Worm (Caenorhabditis elegans) whole organism, L1 larva: ENCODE results near the gene C32D5.11.

ENCODE experiments used
- blmp-1 ChIP-seq: fragments of 150-350 bp; optimal IDR thresholded peaks from 2 replicates; lab custom pipeline; 2014; ENCODE audit warnings: missing biosample characterization, missing genetic modification characterization
- dpl-1 ChIP-seq, 3 experiments: fragments of 150-350 bp in 2 of 3; sonication (generic microtip) in 1 of 3; optimal IDR thresholded peaks; 2 replicates each; lab custom pipeline; 2014 to 2017; ENCODE audit warnings: missing biosample characterization in 3 of 3, missing genetic modification characterization in 3 of 3, missing genetic modification reagents in 3 of 3
- elt-2 ChIP-seq: sonication (generic microtip); optimal IDR thresholded peaks from 2 replicates; lab custom pipeline; 2016; ENCODE audit warnings: missing genetic modification characterization, mild to moderate bottlenecking, inconsistent platforms, missing compliant biosample characterization, missing genetic modification reagents
- fkh-10 ChIP-seq: sonication (generic microtip); optimal IDR thresholded peaks from 2 replicates; lab custom pipeline; 2017; ENCODE audit warnings: missing biosample characterization, missing genetic modification reagents, missing genetic modification characterization
- lin-13 ChIP-seq: fragments of 150-350 bp; optimal IDR thresholded peaks from 2 replicates; lab custom pipeline; 2014; ENCODE audit warnings: missing biosample characterization, missing genetic modification reagents, missing genetic modification characterization
- mep-1 ChIP-seq: fragments of 150-350 bp; optimal IDR thresholded peaks from 2 replicates; lab custom pipeline; 2014; ENCODE audit warnings: missing biosample characterization, missing genetic modification characterization
- nhr-237 ChIP-seq: fragments of 150-350 bp; optimal IDR thresholded peaks from 2 replicates; lab custom pipeline; 2014; ENCODE audit warnings: missing biosample characterization, missing genetic modification characterization
- nhr-71 ChIP-seq: sonication (generic microtip); optimal IDR thresholded peaks from 2 replicates; lab custom pipeline; 2016; ENCODE audit warnings: mild to moderate bottlenecking, missing genetic modification characterization, moderate library complexity, missing compliant biosample characterization
- nhr-77 ChIP-seq: fragments of 150-350 bp; optimal IDR thresholded peaks from 2 replicates; lab custom pipeline; 2014; ENCODE audit warnings: missing biosample characterization, missing genetic modification characterization
- snpc-4 ChIP-seq: fragments of 150-350 bp; optimal IDR thresholded peaks from 2 replicates; lab custom pipeline; 2014; ENCODE audit warnings: missing biosample characterization, missing genetic modification characterization
- unc-130 ChIP-seq: fragments of 150-350 bp; optimal IDR thresholded peaks from 2 replicates; lab custom pipeline; 2017; ENCODE audit warnings: missing biosample characterization, missing genetic modification characterization, inconsistent platforms
- unc-62 ChIP-seq: fragments of 150-350 bp; optimal IDR thresholded peaks from 2 replicates; lab custom pipeline; 2014; ENCODE audit warnings: missing biosample characterization, missing genetic modification reagents, missing genetic modification characterization
- zag-1 ChIP-seq: fragments of 150-350 bp; optimal IDR thresholded peaks from 2 replicates; lab custom pipeline; 2014; ENCODE audit warnings: missing biosample characterization, missing genetic modification characterization

ce11 chrII:6401649-6402048 lies 46.4 kb upstream of the C32D5.11 start, which contains the start of gene btb-2:
- TF ChIP-seq nhr-237 (tag; lab: Kevin White, UChicago) (no peak), elt-2 (no peak), fkh-10 (no peak), lin-13 (no peak), mep-1 (tag; lab: Kevin White, UChicago) (no peak), nhr-71 (tag; lab: Kevin White, UChicago) (no peak), snpc-4 (no peak), unc-130 (tag; lab: Kevin White, UChicago) (no peak), zag-1 (tag; lab: Kevin White, UChicago) (no peak), nhr-77 (tag; lab: Kevin White, UChicago) (no peak), unc-62 (GFP tag; lab: Kevin White, UChicago) (no peak), blmp-1 (tag; lab: Kevin White, UChicago) (no peak), dpl-1 (GFP tag; optimal IDR thresholded peaks at IDR 0.05; lab: Kevin White, UChicago) (no peak)
